Worm (Caenorhabditis elegans) whole organism, midembryonic: ENCODE results near the gene dhs-23.

ENCODE experiments used
- T22C8.4 ChIP-seq: fragments of 200-800 bp; sonication (Bioruptor generic); IDR thresholded peaks from 2 replicates; pipeline ENCODE4 v1.3.6; 2022; ENCODE audit warnings: missing genetic modification characterization, missing compliant biosample characterization
- cog-1 ChIP-seq: sonication (generic microtip); optimal IDR thresholded peaks from 2 replicates; lab custom pipeline; 2016; ENCODE audit warnings: missing genetic modification characterization, missing compliant biosample characterization
- flt-1 ChIP-seq: fragments of 200-800 bp; sonication (Bioruptor generic); IDR thresholded peaks from 2 replicates; pipeline ENCODE4 v1.3.6; 2022; ENCODE audit warnings: missing genetic modification characterization, missing compliant biosample characterization
- klf-2 ChIP-seq: fragments of 200-800 bp; sonication (Bioruptor generic); conservative IDR thresholded peaks from 2 replicates; pipeline ENCODE4 v1.3.6; 2022; ENCODE audit warnings: missing genetic modification reagents, missing genetic modification characterization, missing compliant biosample characterization
- med-1 ChIP-seq: sonication (generic microtip); optimal IDR thresholded peaks from 2 replicates; lab custom pipeline; 2017; ENCODE audit warnings: missing genetic modification characterization, mild to moderate bottlenecking, missing compliant biosample characterization, antibody characterized with exemption, missing genetic modification reagents; ENCODE audit not compliant: insufficient read depth
- ref-1 ChIP-seq: fragments of 200-800 bp; sonication (Bioruptor generic); conservative IDR thresholded peaks from 2 replicates; pipeline ENCODE4 v1.3.6; 2022; ENCODE audit warnings: missing genetic modification reagents, missing genetic modification characterization, missing compliant biosample characterization
- tab-1 ChIP-seq: fragments of 200-800 bp; sonication (Bioruptor generic); IDR thresholded peaks from 2 replicates; pipeline ENCODE4 v1.3.6; 2022; ENCODE audit warnings: missing genetic modification characterization, missing compliant biosample characterization
- ztf-23 ChIP-seq: fragments of 200-800 bp; sonication (Bioruptor generic); IDR thresholded peaks from 2 replicates; pipeline ENCODE4 v1.3.6; 2022; ENCODE audit warnings: missing genetic modification reagents, missing genetic modification characterization, missing compliant biosample characterization
- ztf-29 ChIP-seq: fragments of 200-800 bp; sonication (Bioruptor generic); IDR thresholded peaks from 2 replicates; pipeline ENCODE4 v1.3.6; 2022; ENCODE audit warnings: missing genetic modification reagents, missing genetic modification characterization, missing compliant biosample characterization

The dhs-23 gene

ce11 chrV:15406928-15407327 is 25.9 kb downstream of the dhs-23 start, which contains the start of gene srh-257:
TSS of gene srh-257 (plus strand) at chrV:15407228.
- TF ChIP-seq T22C8.4 (no peak), ref-1 (no peak), ztf-29 (GFP tag; lab: Robert Waterston, UW) (no peak), ztf-23 (GFP tag; lab: Robert Waterston, UW) (no peak), cog-1 (tag; lab: Kevin White, UChicago) (no peak), klf-2 (GFP tag; lab: Robert Waterston, UW) (no peak), med-1 (GFP tag; lab: Kevin White, UChicago) (no peak), flt-1 (no peak)

- TF ChIP-seq cog-1 (tag; lab: Kevin White, UChicago) (no peak), med-1 (GFP tag; lab: Kevin White, UChicago) (no peak), flt-1 (no peak)
Observed at ce11 chrV:15412625-15413024, 31.6 kb downstream of the dhs-23 start, which contains the start of gene srbc-63. TSS of gene srbc-63 (minus strand) at chrV:15412725.

- no peak for TF ChIP-seq ztf-29 (GFP tag; lab: Robert Waterston, UW)
- no peak for TF ChIP-seq ref-1
- TF ChIP-seq klf-2 (GFP tag; lab: Robert Waterston, UW), result no peak
- TF ChIP-seq flt-1, result no peak
- no peak for TF ChIP-seq T22C8.4
- TF ChIP-seq med-1 (GFP tag; lab: Kevin White, UChicago), result no peak
- no peak for TF ChIP-seq tab-1 (GFP tag; lab: Robert Waterston, UW)
- no peak for TF ChIP-seq cog-1 (tag; lab: Kevin White, UChicago)
- TF ChIP-seq ztf-23 (GFP tag; lab: Robert Waterston, UW), result no peak
Observed at ce11 chrV:15413847-15414246, 32.8 kb downstream of the dhs-23 start, which contains the start of gene srh-264. TSS of gene srh-264 (plus strand) at chrV:15414147.

- TF ChIP-seq ref-1 (no peak), ztf-29 (GFP tag; lab: Robert Waterston, UW) (no peak), tab-1 (GFP tag; lab: Robert Waterston, UW) (no peak), T22C8.4 (no peak), med-1 (GFP tag; lab: Kevin White, UChicago) (no peak), ztf-23 (GFP tag; lab: Robert Waterston, UW) (no peak), flt-1 (no peak), cog-1 (tag; lab: Kevin White, UChicago) (no peak), klf-2 (GFP tag; lab: Robert Waterston, UW) (no peak)
Observed at ce11 chrV:15415951-15416350, 34.9 kb downstream of the dhs-23 start, which contains the start of gene srh-265. TSS of gene srh-265 (plus strand) at chrV:15416251.

ce11 chrV:15417822-15418221 is 36.8 kb downstream of the dhs-23 start, which contains the start of gene T06E6.10:
TSS of gene T06E6.10 (plus strand) at chrV:15418122.
- TF ChIP-seq ztf-23 (GFP tag; lab: Robert Waterston, UW), result no peak
- no peak for TF ChIP-seq ref-1
- no peak for TF ChIP-seq T22C8.4
- no peak for TF ChIP-seq med-1 (GFP tag; lab: Kevin White, UChicago)
- no peak for TF ChIP-seq ztf-29 (GFP tag; lab: Robert Waterston, UW)
- no peak for TF ChIP-seq tab-1 (GFP tag; lab: Robert Waterston, UW)
- TF ChIP-seq klf-2 (GFP tag; lab: Robert Waterston, UW), result no peak
- no peak for TF ChIP-seq flt-1
- TF ChIP-seq cog-1 (tag; lab: Kevin White, UChicago), result no peak

ce11 chrV:15423601-15424000 is 42.6 kb downstream of the dhs-23 start, which contains the start of gene fbxa-104:
TSS of gene fbxa-104 (minus strand) at chrV:15423683.
- no peak for TF ChIP-seq T22C8.4
- TF ChIP-seq ztf-29 (GFP tag; lab: Robert Waterston, UW), result no peak
- no peak for TF ChIP-seq ztf-23 (GFP tag; lab: Robert Waterston, UW)
- no peak for TF ChIP-seq med-1 (GFP tag; lab: Kevin White, UChicago)

- no peak for TF ChIP-seq tab-1 (GFP tag; lab: Robert Waterston, UW)
- TF ChIP-seq flt-1, result no peak
- no peak for TF ChIP-seq klf-2 (GFP tag; lab: Robert Waterston, UW)
- TF ChIP-seq ztf-23 (GFP tag; lab: Robert Waterston, UW), result no peak
- no peak for TF ChIP-seq T22C8.4
- no peak for TF ChIP-seq med-1 (GFP tag; lab: Kevin White, UChicago)
- no peak for TF ChIP-seq ztf-29 (GFP tag; lab: Robert Waterston, UW)
- TF ChIP-seq cog-1 (tag; lab: Kevin White, UChicago), result no peak
- TF ChIP-seq ref-1, result no peak
Observed at ce11 chrV:15425368-15426091, 44.5 kb downstream of the dhs-23 start, which contains the start of gene Y36E3A.2. TSS of gene Y36E3A.2 (plus strand) at chrV:15426041.

ce11 chrV:15426944-15427343 is 45.9 kb downstream of the dhs-23 start, which contains the start of gene fbxa-209:
TSS of gene fbxa-209 (minus strand) at chrV:15427044.
- TF ChIP-seq tab-1 (GFP tag; lab: Robert Waterston, UW) (no peak), cog-1 (tag; lab: Kevin White, UChicago) (no peak), T22C8.4 (no peak), flt-1 (no peak), ztf-29 (GFP tag; lab: Robert Waterston, UW) (no peak), ztf-23 (GFP tag; lab: Robert Waterston, UW) (no peak)

ce11 chrV:15431322-15432052 is 50.5 kb downstream of the dhs-23 start:
- TF ChIP-seq ztf-23 (GFP tag; lab: Robert Waterston, UW) (no peak), T22C8.4 (no peak), flt-1 (no peak), klf-2 (GFP tag; lab: Robert Waterston, UW) (no peak), ref-1 (no peak), cog-1 (tag; lab: Kevin White, UChicago) (no peak)
